Fruit fly (Drosophila melanogaster) whole organism, embryonic: ENCODE results near the gene Atf3.

ENCODE experiments used
- CG18599 ChIP-seq: fragments of 200-800 bp; sonication (Bioruptor generic); optimal IDR thresholded peaks from 3 replicates; lab custom pipeline; 2017; ENCODE audit warnings: missing biosample characterization, missing genetic modification characterization, mild to moderate bottlenecking, moderate library complexity, missing genetic modification reagents
- Nf-YB ChIP-seq: fragments of 200-800 bp; sonication (Bioruptor generic); optimal IDR thresholded peaks from 3 replicates; lab custom pipeline; 2019; ENCODE audit warnings: missing biosample characterization, mild to moderate bottlenecking, missing genetic modification characterization, moderate library complexity
- Sox102F ChIP-seq: fragments of 200-800 bp; sonication (Bioruptor generic); optimal IDR thresholded peaks from 2 replicates; lab custom pipeline; 2018; ENCODE audit warnings: missing biosample characterization, mild to moderate bottlenecking, missing genetic modification characterization, moderate library complexity
- chif ChIP-seq, 2 experiments: fragments of 200-800 bp; sonication (Bioruptor generic); optimal IDR thresholded peaks; 3 replicates each; lab custom pipeline; 2016; ENCODE audit warnings: missing biosample characterization in 2 of 2, missing genetic modification characterization in 2 of 2
- h ChIP-seq: fragments of >200 bp; optimal IDR thresholded peaks from 2 replicates; lab custom pipeline; 2017
- ham ChIP-seq: fragments of 200-800 bp; sonication (Bioruptor generic); IDR thresholded peaks from 2 replicates; pipeline ENCODE4 v1.3.6; 2022; ENCODE audit warnings: missing biosample characterization, missing genetic modification characterization
- jing ChIP-seq: fragments of 200-800 bp; sonication (Bioruptor generic); optimal IDR thresholded peaks from 2 replicates; lab custom pipeline; 2018; ENCODE audit warnings: missing biosample characterization, mild to moderate bottlenecking, missing genetic modification characterization
- mirr ChIP-seq: fragments of 200-800 bp; sonication (Bioruptor generic); optimal IDR thresholded peaks from 3 replicates; lab custom pipeline; 2018; ENCODE audit warnings: missing biosample characterization, mild to moderate bottlenecking, missing genetic modification characterization
- vfl ChIP-seq: fragments of 200-800 bp; sonication (Bioruptor generic); optimal IDR thresholded peaks from 2 replicates; lab custom pipeline; 2016; ENCODE audit warnings: missing biosample characterization, missing genetic modification characterization

dm6 chrX:1250104-1250503 lies 25.0 kb downstream of the Atf3 start:
- TF ChIP-seq h (no peak), Nf-YB (GFP tag; lab: Kevin White, UChicago) (no peak), jing (GFP tag; lab: Kevin White, UChicago) (no peak), Sox102F (GFP tag; lab: Kevin White, UChicago) (no peak), vfl (GFP tag; lab: Kevin White, UChicago) (no peak), ham (GFP tag; lab: Robert Waterston, UW) (no peak), chif (GFP tag; optimal IDR thresholded peaks at IDR 0.05; lab: Kevin White, UChicago) (no peak), CG18599 (GFP tag; lab: Kevin White, UChicago) (no peak), mirr (GFP tag; lab: Kevin White, UChicago) (no peak)
